Fruit fly (Drosophila melanogaster) Kc167 (cell line): ENCODE results near the gene GAA1.

Experiments used
- Myc ChIP-seq: fragments of >200 bp; optimal IDR thresholded peaks from 2 replicates; lab custom pipeline; 2017; ENCODE audit warnings: missing external identifiers
- Sin3A ChIP-seq: fragments of >200 bp; optimal IDR thresholded peaks from 2 replicates; lab custom pipeline; 2018; ENCODE audit warnings: missing external identifiers
- h ChIP-seq: fragments of >200 bp; optimal IDR thresholded peaks from 3 replicates; lab custom pipeline; 2018; ENCODE audit warnings: missing external identifiers
- insv ChIP-seq: fragments of >200 bp; optimal IDR thresholded peaks from 3 replicates; lab custom pipeline; 2018; ENCODE audit warnings: missing external identifiers
- psq ChIP-seq: fragments of >200 bp; optimal IDR thresholded peaks from 2 replicates; lab custom pipeline; 2017; ENCODE audit warnings: missing external identifiers
- ttk ChIP-seq: sonication (Bioruptor generic); optimal IDR thresholded peaks from 2 replicates; lab custom pipeline; 2017; ENCODE audit warnings: missing external identifiers

DNA sequence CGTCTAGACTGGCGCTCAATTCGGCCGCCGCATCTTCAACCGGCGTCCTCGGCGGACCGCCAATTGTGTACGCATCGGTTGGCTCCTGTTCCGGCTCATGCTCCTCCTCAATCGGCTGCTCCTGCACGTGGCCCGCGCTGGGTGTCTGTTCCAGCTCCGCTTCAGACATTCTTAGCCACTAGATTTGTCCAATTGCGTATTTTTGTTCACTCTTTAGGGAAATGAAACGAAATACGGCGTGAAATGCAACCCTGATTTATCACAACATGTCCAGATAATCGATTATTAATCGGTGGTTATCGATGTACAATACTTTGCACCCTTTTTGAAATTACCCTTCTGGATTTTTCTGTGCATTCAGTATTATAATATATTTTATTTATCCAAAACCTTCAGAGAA lies 3.4 kb upstream of the GAA1 start, which contains the start of gene mof:
- TF ChIP-seq ttk (lab: Kevin White, UChicago) (no peak), Sin3A (no peak), psq (lab: Kevin White, UChicago) (no peak), h (no peak), insv (no peak), Myc (lab: Kevin White, UChicago) (no peak)
